Fruit fly (Drosophila melanogaster) whole organism, embryonic: ENCODE data around the gene CG3104.

Source experiments
- Bdp1 ChIP-seq: fragments of 200-800 bp; sonication (Bioruptor generic); optimal IDR thresholded peaks from 3 replicates; lab custom pipeline; 2016; ENCODE audit warnings: missing biosample characterization, missing genetic modification characterization
- Blimp-1 ChIP-seq: fragments of 200-800 bp; sonication (Bioruptor generic); optimal IDR thresholded peaks from 3 replicates; lab custom pipeline; 2018; ENCODE audit warnings: missing biosample characterization, missing genetic modification characterization, mild to moderate bottlenecking, moderate library complexity, missing genetic modification reagents
- CG10147 ChIP-seq: fragments of 200-800 bp; sonication (Bioruptor generic); optimal IDR thresholded peaks from 2 replicates; lab custom pipeline; 2019; ENCODE audit warnings: missing biosample characterization, mild to moderate bottlenecking, missing genetic modification characterization, moderate library complexity
- CG10565 ChIP-seq: fragments of 200-800 bp; sonication (Bioruptor generic); optimal IDR thresholded peaks from 3 replicates; lab custom pipeline; 2016; ENCODE audit warnings: missing biosample characterization, mild to moderate bottlenecking, missing genetic modification characterization
- CG1233 ChIP-seq: fragments of 200-800 bp; sonication (Bioruptor generic); optimal IDR thresholded peaks from 4 replicates; lab custom pipeline; 2018; ENCODE audit warnings: missing biosample characterization, mild to moderate bottlenecking, missing genetic modification characterization
- CG12391 ChIP-seq: fragments of 200-800 bp; sonication (Bioruptor generic); optimal IDR thresholded peaks from 3 replicates; lab custom pipeline; 2018; ENCODE audit warnings: missing biosample characterization, mild to moderate bottlenecking, missing genetic modification characterization, moderate library complexity
- CG12769 ChIP-seq: fragments of 200-800 bp; sonication (Bioruptor generic); optimal IDR thresholded peaks from 2 replicates; lab custom pipeline; 2019; ENCODE audit warnings: missing biosample characterization, mild to moderate bottlenecking, missing genetic modification characterization, moderate library complexity
- CG14965 ChIP-seq: fragments of 200-800 bp; sonication (Bioruptor generic); optimal IDR thresholded peaks from 2 replicates; lab custom pipeline; 2016; ENCODE audit warnings: missing biosample characterization, missing genetic modification characterization, borderline replicate concordance
- CG1647 ChIP-seq: fragments of 200-800 bp; sonication (Bioruptor generic); optimal IDR thresholded peaks from 3 replicates; lab custom pipeline; 2016; ENCODE audit warnings: missing biosample characterization, missing genetic modification characterization
- CG17186 ChIP-seq: fragments of 200-800 bp; sonication (Bioruptor generic); optimal IDR thresholded peaks from 3 replicates; lab custom pipeline; 2017; ENCODE audit warnings: missing biosample characterization, missing genetic modification reagents, missing genetic modification characterization
- CG17568 ChIP-seq: fragments of 200-800 bp; sonication (Bioruptor generic); optimal IDR thresholded peaks from 2 replicates; lab custom pipeline; 2018; ENCODE audit warnings: missing biosample characterization, mild to moderate bottlenecking, missing genetic modification characterization, moderate library complexity
- CG17829 ChIP-seq: fragments of 200-800 bp; optimal IDR thresholded peaks from 2 replicates; lab custom pipeline; 2019; ENCODE audit warnings: missing biosample characterization, mild to moderate bottlenecking, missing genetic modification characterization, moderate library complexity
- CG18262 ChIP-seq: fragments of 200-800 bp; optimal IDR thresholded peaks from 3 replicates; lab custom pipeline; 2019; ENCODE audit warnings: missing biosample characterization, mild to moderate bottlenecking, missing genetic modification characterization, moderate library complexity
- CG2202 ChIP-seq: fragments of 200-800 bp; sonication (Bioruptor generic); optimal IDR thresholded peaks from 2 replicates; lab custom pipeline; 2018; ENCODE audit warnings: missing biosample characterization, mild to moderate bottlenecking, missing genetic modification characterization
- CG33213 ChIP-seq: fragments of 200-800 bp; sonication (Bioruptor generic); optimal IDR thresholded peaks from 3 replicates; lab custom pipeline; 2016; ENCODE audit warnings: missing biosample characterization, missing genetic modification characterization
- CG5180 ChIP-seq: fragments of 200-800 bp; sonication (Bioruptor generic); optimal IDR thresholded peaks from 3 replicates; lab custom pipeline; 2017; ENCODE audit warnings: missing biosample characterization, missing genetic modification characterization, mild to moderate bottlenecking, moderate library complexity, missing genetic modification reagents
- CG6791 ChIP-seq: fragments of 200-800 bp; sonication (Bioruptor generic); IDR thresholded peaks from 3 replicates; pipeline ENCODE4 v1.3.6; 2022; ENCODE audit warnings: missing biosample characterization, missing genetic modification characterization; ENCODE audit not compliant: partially characterized antibody
- CG7556 ChIP-seq: fragments of 200-800 bp; sonication (Bioruptor generic); optimal IDR thresholded peaks from 2 replicates; lab custom pipeline; 2017; ENCODE audit warnings: missing biosample characterization, mild to moderate bottlenecking, missing genetic modification characterization
- CG8290 ChIP-seq, 3 experiments: fragments of 200-800 bp; sonication (Bioruptor generic); optimal IDR thresholded peaks; 2 replicates each; lab custom pipeline; 2016 to 2019; ENCODE audit warnings: missing biosample characterization in 3 of 3, missing genetic modification characterization in 3 of 3, mild to moderate bottlenecking in 2 of 3, moderate library complexity in 1 of 3
- CG9609 ChIP-seq: fragments of 200-800 bp; sonication (Bioruptor generic); optimal IDR thresholded peaks from 3 replicates; lab custom pipeline; 2016; ENCODE audit warnings: missing biosample characterization, missing genetic modification characterization
- CG9876 ChIP-seq: fragments of 200-800 bp; sonication (Bioruptor generic); optimal IDR thresholded peaks from 2 replicates; lab custom pipeline; 2016; ENCODE audit warnings: missing biosample characterization, missing genetic modification characterization
- Chrac-16 ChIP-seq: fragments of 200-800 bp; sonication (Bioruptor generic); optimal IDR thresholded peaks from 3 replicates; lab custom pipeline; 2016; ENCODE audit warnings: missing biosample characterization, missing genetic modification characterization
- Dref ChIP-seq: fragments of 200-800 bp; sonication (Bioruptor generic); IDR thresholded peaks from 2 replicates; pipeline ENCODE4 v1.3.6; 2022; ENCODE audit warnings: missing biosample characterization, missing genetic modification characterization
- E2f1 ChIP-seq: fragments of 200-800 bp; sonication (Bioruptor generic); IDR thresholded peaks from 2 replicates; pipeline ENCODE4 v1.3.6; 2022; ENCODE audit warnings: missing biosample characterization, missing genetic modification characterization
- Hmr ChIP-seq: fragments of 200-800 bp; sonication (Bioruptor generic); optimal IDR thresholded peaks from 3 replicates; lab custom pipeline; 2017; ENCODE audit warnings: mild to moderate bottlenecking, missing biosample characterization, missing genetic modification reagents, missing genetic modification characterization
- Kr ChIP-seq: fragments of 200-800 bp; sonication (Bioruptor generic); optimal IDR thresholded peaks from 2 replicates; lab custom pipeline; 2017; ENCODE audit warnings: missing biosample characterization, mild to moderate bottlenecking, missing genetic modification characterization
- Lpt ChIP-seq: fragments of >200 bp; optimal IDR thresholded peaks from 2 replicates; lab custom pipeline; 2018; ENCODE audit warnings: missing biosample characterization, missing genetic modification characterization
- MBD-R2 ChIP-seq: fragments of 200-800 bp; sonication (Bioruptor generic); IDR thresholded peaks from 2 replicates; pipeline ENCODE4 v1.3.6; 2022; ENCODE audit warnings: missing biosample characterization, missing genetic modification characterization
- YL-1 ChIP-seq: fragments of 200-800 bp; sonication (Bioruptor generic); optimal IDR thresholded peaks from 3 replicates; lab custom pipeline; 2017; ENCODE audit warnings: missing biosample characterization, mild to moderate bottlenecking, missing genetic modification characterization
- bbx ChIP-seq: fragments of 200-800 bp; sonication (Bioruptor generic); IDR thresholded peaks from 2 replicates; pipeline ENCODE4 v1.3.6; 2022; ENCODE audit warnings: missing biosample characterization, missing genetic modification characterization; ENCODE audit not compliant: partially characterized antibody
- bigmax ChIP-seq: fragments of 200-800 bp; sonication (Bioruptor generic); optimal IDR thresholded peaks from 2 replicates; lab custom pipeline; 2018; ENCODE audit warnings: missing biosample characterization, mild to moderate bottlenecking, missing genetic modification characterization
- crol ChIP-seq: fragments of 200-800 bp; sonication (Bioruptor generic); IDR thresholded peaks from 2 replicates; pipeline ENCODE4 v1.3.6; 2022; ENCODE audit warnings: missing biosample characterization, missing genetic modification characterization
- da ChIP-seq: fragments of 200-800 bp; sonication (Bioruptor generic); optimal IDR thresholded peaks from 2 replicates; lab custom pipeline; 2016; ENCODE audit warnings: missing biosample characterization, missing genetic modification characterization
- esg ChIP-seq: fragments of 200-800 bp; sonication (Bioruptor generic); conservative IDR thresholded peaks from 2 replicates; pipeline ENCODE4 v1.3.6; 2022; ENCODE audit warnings: missing biosample characterization, missing genetic modification characterization
- fd96Cb ChIP-seq: fragments of 200-800 bp; sonication (Bioruptor generic); optimal IDR thresholded peaks from 2 replicates; lab custom pipeline; 2018; ENCODE audit warnings: missing biosample characterization, mild to moderate bottlenecking, missing genetic modification characterization, moderate library complexity
- gcm2 ChIP-seq: fragments of 200-800 bp; sonication (Bioruptor generic); optimal IDR thresholded peaks from 2 replicates; lab custom pipeline; 2016; ENCODE audit warnings: missing biosample characterization, missing genetic modification characterization
- hth ChIP-seq: fragments of >200 bp; optimal IDR thresholded peaks from 2 replicates; lab custom pipeline; 2017; ENCODE audit warnings: inconsistent platforms
- ind ChIP-seq: fragments of 200-800 bp; sonication (Bioruptor generic); optimal IDR thresholded peaks from 3 replicates; lab custom pipeline; 2016; ENCODE audit warnings: missing biosample characterization, missing genetic modification characterization
- ken ChIP-seq: fragments of 200-800 bp; sonication (Bioruptor generic); IDR thresholded peaks from 3 replicates; pipeline ENCODE4 v1.3.6; 2022; ENCODE audit warnings: missing biosample characterization, missing genetic modification characterization
- nom ChIP-seq: fragments of 200-800 bp; sonication (Bioruptor generic); optimal IDR thresholded peaks from 2 replicates; lab custom pipeline; 2017; ENCODE audit warnings: missing biosample characterization, missing genetic modification characterization, mild to moderate bottlenecking, moderate library complexity, missing genetic modification reagents
- oc ChIP-seq: fragments of 200-800 bp; sonication (Bioruptor generic); optimal IDR thresholded peaks from 2 replicates; lab custom pipeline; 2018; ENCODE audit warnings: missing biosample characterization, mild to moderate bottlenecking, missing genetic modification characterization, moderate library complexity
- otp ChIP-seq: fragments of 200-800 bp; sonication (Bioruptor generic); IDR thresholded peaks from 3 replicates; pipeline ENCODE4, ENCODE4 v1.3.6; 2022; ENCODE audit warnings: missing biosample characterization, missing genetic modification characterization
- pho ChIP-seq: fragments of 200-800 bp; sonication (Bioruptor generic); optimal IDR thresholded peaks from 2 replicates; lab custom pipeline; 2016; ENCODE audit warnings: missing biosample characterization, missing genetic modification characterization
- pita ChIP-seq: fragments of 200-800 bp; sonication (Bioruptor generic); optimal IDR thresholded peaks from 2 replicates; lab custom pipeline; 2017; ENCODE audit warnings: missing biosample characterization, mild to moderate bottlenecking, missing genetic modification characterization
- sc ChIP-seq, 3 experiments: fragments of >200 bp in 2 of 3; fragments of 200-800 bp in 1 of 3; sonication (Bioruptor generic) in 1 of 3; optimal IDR thresholded peaks; 2 replicates in 2 of 3; 3 replicates in 1 of 3; lab custom pipeline; 2017; ENCODE audit warnings: mild to moderate bottlenecking in 1 of 3, missing biosample characterization in 1 of 3, missing genetic modification characterization in 1 of 3, missing genetic modification reagents in 1 of 3
- sens ChIP-seq: fragments of 200-800 bp; sonication (Bioruptor generic); peaks from one replicate; lab custom pipeline; 2016; ENCODE audit warnings: missing biosample characterization, missing genetic modification characterization
- sens-2 ChIP-seq: fragments of 200-800 bp; sonication (Bioruptor generic); IDR thresholded peaks from 2 replicates; pipeline ENCODE4 v1.3.6; 2022; ENCODE audit warnings: missing biosample characterization, missing genetic modification characterization
- sob ChIP-seq: fragments of 200-800 bp; sonication (Bioruptor generic); IDR thresholded peaks from 2 replicates; pipeline ENCODE4 v1.3.6; 2022; ENCODE audit warnings: missing biosample characterization, missing genetic modification characterization

CG3104 gene

dm6 chr2L:2884683-2885502 is 29.3 kb upstream of the CG3104 start (continued):
- TF ChIP-seq CG8290 (GFP tag; optimal IDR thresholded peaks at IDR 0.05; lab: Kevin White, UChicago) (no peak), CG8290 (tag; optimal IDR thresholded peaks at IDR 0.05; lab: Kevin White, UChicago) (peak in 1 of 2 experiments; percentile 99), Kr (GFP tag; lab: Kevin White, UChicago) (no peak), sob (peak; percentile 63), hth (no peak), ken (GFP tag; lab: Robert Waterston, UW) (peak; percentile 65; the same call in 2 of the 3 replicates), sc (optimal IDR thresholded peaks at IDR 0.05; lab: Kevin White, UChicago) (no peak), sc (GFP tag; optimal IDR thresholded peaks at IDR 0.05; lab: Kevin White, UChicago) (peak; percentile 2), Lpt (GFP tag; lab: Kevin White, UChicago) (no peak), CG1647 (GFP tag; lab: Kevin White, UChicago) (peak; percentile 8), CG10565 (GFP tag; lab: Kevin White, UChicago) (no peak), CG18262 (tag; lab: Kevin White, UChicago) (no peak), CG17829 (tag; lab: Kevin White, UChicago) (peak; percentile 40), nom (GFP tag; lab: Kevin White, UChicago) (peak; percentile 54), pho (peak; percentile 36), sens-2 (no peak), CG5180 (GFP tag; lab: Kevin White, UChicago) (no peak), crol (GFP tag; lab: Robert Waterston, UW) (peak; percentile 48; the same call in 1 of the 2 replicates), YL-1 (GFP tag; lab: Kevin White, UChicago) (peak; percentile 5), ind (no peak), CG14965 (GFP tag; lab: Kevin White, UChicago) (no peak), pita (GFP tag; lab: Kevin White, UChicago) (no peak), Blimp-1 (GFP tag; lab: Kevin White, UChicago) (no peak), otp (GFP tag; lab: Robert Waterston, UW) (peak; percentile 61; the same call in 1 of the 3 replicates), da (GFP tag; lab: Kevin White, UChicago) (peak; percentile 68), Hmr (GFP tag; lab: Kevin White, UChicago) (peak; percentile 58), CG7556 (GFP tag; lab: Kevin White, UChicago) (peak; percentile 53), Chrac-16 (GFP tag; lab: Kevin White, UChicago) (no peak), esg (peak; percentile 37; the same call in 1 of the 2 replicates), MBD-R2 (peak; percentile 74), oc (tag; lab: Kevin White, UChicago) (peak; percentile 66), E2f1 (peak; percentile 37; the same call in 1 of the 2 replicates), CG2202 (tag; lab: Kevin White, UChicago) (peak; percentile 14), CG1233 (GFP tag; lab: Kevin White, UChicago) (no peak), CG9609 (no peak), CG12391 (tag; lab: Kevin White, UChicago) (no peak), sens (GFP tag; lab: Kevin White, UChicago) (no peak), gcm2 (GFP tag; lab: Kevin White, UChicago) (no peak), Dref (GFP tag; lab: Robert Waterston, UW) (peak; percentile 56), CG12769 (tag; lab: Kevin White, UChicago) (peak; percentile 75), CG17186 (GFP tag; lab: Kevin White, UChicago) (peak; percentile 84), bbx (GFP tag; lab: Robert Waterston, UW) (peak; percentile 70; the same call in 1 of the 2 replicates), bigmax (GFP tag; lab: Kevin White, UChicago) (peak; percentile 40), Bdp1 (GFP tag; lab: Kevin White, UChicago) (peak; percentile 23), fd96Cb (tag; lab: Kevin White, UChicago) (no peak), CG10147 (no peak), CG6791 (peak; percentile 75), CG33213 (GFP tag; lab: Kevin White, UChicago) (peak; percentile 58), CG17568 (GFP tag; lab: Kevin White, UChicago) (no peak), CG9876 (GFP tag; lab: Kevin White, UChicago) (peak; percentile 1)
